Worm (Caenorhabditis elegans) whole organism, L3 larva: ENCODE data around the gene C36C5.15.

Experiments
- ama-1 ChIP-seq: fragments of 150-350 bp; optimal IDR thresholded peaks from 2 replicates; lab custom pipeline; 2018
- lin-15B ChIP-seq: fragments of 150-350 bp; optimal IDR thresholded peaks from 2 replicates; lab custom pipeline; 2014; ENCODE audit warnings: missing biosample characterization, missing genetic modification characterization
- nhr-23 ChIP-seq: fragments of 150-350 bp; optimal IDR thresholded peaks from 2 replicates; lab custom pipeline; 2014; ENCODE audit warnings: missing biosample characterization, missing genetic modification reagents, missing genetic modification characterization
- nhr-237 ChIP-seq: fragments of 150-350 bp; optimal IDR thresholded peaks from 2 replicates; lab custom pipeline; 2014; ENCODE audit warnings: missing biosample characterization, missing genetic modification characterization
- skn-1 ChIP-seq: fragments of 150-350 bp; optimal IDR thresholded peaks from 2 replicates; lab custom pipeline; 2014; ENCODE audit warnings: missing biosample characterization, missing genetic modification characterization

DNA sequence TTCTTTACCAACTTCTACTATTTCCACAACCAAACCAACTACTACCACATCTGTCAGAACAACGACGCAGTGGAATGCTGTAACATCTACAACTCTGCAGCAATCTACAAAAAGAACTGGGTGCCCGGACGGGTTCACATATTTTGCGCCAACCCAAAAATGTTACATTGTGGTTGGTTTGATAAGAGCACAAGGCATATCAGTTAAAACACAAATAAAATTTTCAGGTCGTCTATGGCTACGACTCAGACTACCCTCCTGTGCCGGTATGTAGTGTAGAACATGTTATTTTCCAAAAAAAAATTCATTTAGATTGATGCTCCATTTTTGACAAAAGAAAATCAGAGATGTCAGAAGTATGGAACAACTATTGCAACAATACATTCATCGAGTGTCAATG, 49.4 kb downstream of the C36C5.15 start:
- TF ChIP-seq nhr-237 (tag; lab: Kevin White, UChicago) (no peak), nhr-23 (tag; lab: Kevin White, UChicago) (no peak), skn-1 (tag; lab: Kevin White, UChicago) (no peak), lin-15B (tag; lab: Kevin White, UChicago) (no peak), ama-1 (lab: Kevin White, UChicago) (no peak)
